Worm (Caenorhabditis elegans) whole organism, L3 larva: ENCODE results near the gene rpap-2.

ENCODE experiments used
- R02D3.7 ChIP-seq: fragments of 150-350 bp; optimal IDR thresholded peaks from 2 replicates; lab custom pipeline; 2014; ENCODE audit warnings: missing biosample characterization, missing genetic modification characterization
- ZK546.5 ChIP-seq: sonication (generic microtip); optimal IDR thresholded peaks from 2 replicates; lab custom pipeline; 2017; ENCODE audit warnings: missing biosample characterization, missing genetic modification characterization
- aly-2 ChIP-seq: fragments of 150-350 bp; optimal IDR thresholded peaks from 2 replicates; lab custom pipeline; 2014; ENCODE audit warnings: missing biosample characterization, missing genetic modification characterization
- ama-1 ChIP-seq: fragments of 150-350 bp; optimal IDR thresholded peaks from 2 replicates; lab custom pipeline; 2018
- ceh-28 ChIP-seq: fragments of 150-350 bp; optimal IDR thresholded peaks from 2 replicates; lab custom pipeline; 2014; ENCODE audit warnings: missing biosample characterization, missing genetic modification reagents, missing genetic modification characterization
- daf-12 ChIP-seq: fragments of 150-350 bp; optimal IDR thresholded peaks from 2 replicates; lab custom pipeline; 2014; ENCODE audit warnings: missing biosample characterization, missing genetic modification reagents, missing genetic modification characterization
- egl-27 ChIP-seq: sonication (generic microtip); optimal IDR thresholded peaks from 4 replicates; lab custom pipeline; 2017; ENCODE audit warnings: missing biosample characterization, missing genetic modification reagents, missing genetic modification characterization
- egl-5 ChIP-seq: fragments of 150-350 bp; optimal IDR thresholded peaks from 2 replicates; lab custom pipeline; 2017; ENCODE audit warnings: missing biosample characterization, missing genetic modification reagents, missing genetic modification characterization, inconsistent platforms
- elt-2 ChIP-seq: sonication (generic microtip); optimal IDR thresholded peaks from 2 replicates; lab custom pipeline; 2016; ENCODE audit warnings: missing genetic modification reagents, mild to moderate bottlenecking, missing genetic modification characterization, missing compliant biosample characterization
- eor-1 ChIP-seq, 2 experiments: fragments of 150-350 bp; optimal IDR thresholded peaks; 2 replicates each; lab custom pipeline; 2014 to 2018; ENCODE audit warnings: missing biosample characterization in 2 of 2, missing genetic modification characterization in 2 of 2
- fkh-10 ChIP-seq: sonication (generic microtip); optimal IDR thresholded peaks from 2 replicates; lab custom pipeline; 2017; ENCODE audit warnings: missing biosample characterization, missing genetic modification reagents, missing genetic modification characterization
- fkh-2 ChIP-seq: fragments of 150-350 bp; optimal IDR thresholded peaks from 2 replicates; lab custom pipeline; 2014; ENCODE audit warnings: missing biosample characterization, missing genetic modification reagents, missing genetic modification characterization
- hmg-11 ChIP-seq: sonication (generic microtip); optimal IDR thresholded peaks from 2 replicates; lab custom pipeline; 2016; ENCODE audit warnings: missing genetic modification characterization, missing compliant biosample characterization
- lin-39 ChIP-seq: fragments of 150-350 bp; optimal IDR thresholded peaks from 2 replicates; lab custom pipeline; 2018; ENCODE audit warnings: missing biosample characterization, missing genetic modification reagents, missing genetic modification characterization
- lsy-12 ChIP-seq: sonication (generic microtip); optimal IDR thresholded peaks from 2 replicates; lab custom pipeline; 2016; ENCODE audit warnings: mild to moderate bottlenecking, missing genetic modification characterization, missing compliant biosample characterization
- nfya-1 ChIP-seq: sonication (generic microtip); optimal IDR thresholded peaks from 2 replicates; lab custom pipeline; 2017; ENCODE audit warnings: missing genetic modification characterization, mild to moderate bottlenecking, missing compliant biosample characterization, antibody characterized with exemption, moderate library complexity; ENCODE audit not compliant: insufficient read depth
- nhr-23 ChIP-seq: fragments of 150-350 bp; optimal IDR thresholded peaks from 2 replicates; lab custom pipeline; 2014; ENCODE audit warnings: missing biosample characterization, missing genetic modification reagents, missing genetic modification characterization
- nhr-28 ChIP-seq: fragments of 150-350 bp; optimal IDR thresholded peaks from 2 replicates; lab custom pipeline; 2014; ENCODE audit warnings: missing biosample characterization, missing genetic modification characterization
- nhr-43 ChIP-seq: sonication (generic microtip); optimal IDR thresholded peaks from 2 replicates; lab custom pipeline; 2016; ENCODE audit warnings: mild to moderate bottlenecking, missing genetic modification characterization, missing compliant biosample characterization; ENCODE audit not compliant: poor library complexity, severe bottlenecking
- nhr-67 ChIP-seq: fragments of 150-350 bp; optimal IDR thresholded peaks from 2 replicates; lab custom pipeline; 2014; ENCODE audit warnings: missing biosample characterization, missing genetic modification characterization
- nhr-77 ChIP-seq: fragments of 150-350 bp; optimal IDR thresholded peaks from 2 replicates; lab custom pipeline; 2014; ENCODE audit warnings: missing biosample characterization, missing genetic modification characterization
- pha-4 ChIP-seq: fragments of 150-350 bp; optimal IDR thresholded peaks from 2 replicates; lab custom pipeline; 2014; ENCODE audit warnings: missing biosample characterization, missing genetic modification reagents, missing genetic modification characterization
- pqm-1 ChIP-seq: fragments of 150-350 bp; optimal IDR thresholded peaks from 2 replicates; lab custom pipeline; 2017; ENCODE audit warnings: missing biosample characterization, missing genetic modification characterization, inconsistent platforms
- skn-1 ChIP-seq: fragments of 150-350 bp; optimal IDR thresholded peaks from 2 replicates; lab custom pipeline; 2014; ENCODE audit warnings: missing biosample characterization, missing genetic modification characterization
- snpc-4 ChIP-seq: fragments of 150-350 bp; optimal IDR thresholded peaks from 2 replicates; lab custom pipeline; 2014; ENCODE audit warnings: missing biosample characterization, missing genetic modification characterization
- unc-39 ChIP-seq: sonication (generic microtip); optimal IDR thresholded peaks from 4 replicates; lab custom pipeline; 2017; ENCODE audit warnings: missing biosample characterization, missing genetic modification characterization
- zag-1 ChIP-seq: fragments of 150-350 bp; optimal IDR thresholded peaks from 2 replicates; lab custom pipeline; 2014; ENCODE audit warnings: missing biosample characterization, missing genetic modification characterization
- ztf-11 ChIP-seq: fragments of 150-350 bp; optimal IDR thresholded peaks from 2 replicates; lab custom pipeline; 2014; ENCODE audit warnings: missing biosample characterization, missing genetic modification characterization
- ztf-4 ChIP-seq: fragments of 150-350 bp; optimal IDR thresholded peaks from 2 replicates; lab custom pipeline; 2014; ENCODE audit warnings: missing biosample characterization, missing genetic modification characterization

rpap-2 gene

ce11 chrIII:8973163-8973562, 5.4 kb downstream of the rpap-2 start:
- no peak for TF ChIP-seq unc-39 (tag; lab: Kevin White, UChicago)
- no peak for TF ChIP-seq pha-4 (tag; lab: Kevin White, UChicago)
- no peak for TF ChIP-seq zag-1 (tag; lab: Kevin White, UChicago)
- peak; percentile 54 for TF ChIP-seq nfya-1 (tag; lab: Kevin White, UChicago)
- no peak for TF ChIP-seq elt-2 (tag; lab: Kevin White, UChicago)
- peak; percentile 43 for TF ChIP-seq lin-39 (tag; lab: Kevin White, UChicago)
- TF ChIP-seq egl-27 (tag; lab: Kevin White, UChicago) = no peak
- TF ChIP-seq ama-1 (lab: Kevin White, UChicago) = no peak

DNA sequence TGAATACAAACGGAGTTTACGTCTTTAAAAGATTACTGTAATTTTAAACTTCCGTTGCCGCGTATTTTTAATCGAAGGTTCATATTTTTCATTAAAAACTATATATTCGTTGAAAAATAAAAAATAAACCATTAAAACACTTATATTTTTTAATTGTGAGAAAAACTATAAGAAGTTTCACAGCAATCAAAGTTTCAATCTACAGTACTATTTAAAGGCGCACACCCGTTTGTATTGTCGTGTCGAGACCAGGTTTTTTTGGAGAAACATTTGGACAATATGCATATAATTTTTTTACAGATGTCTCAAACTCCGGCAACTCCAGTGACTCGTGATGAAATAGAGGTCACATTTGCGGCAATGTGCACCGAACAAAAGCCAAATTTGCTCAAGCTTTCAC, 6.1 kb downstream of the rpap-2 start, which contains the start of gene R08D7.5:
Gene R08D7.5 (plus strand): TSS at position 301 of the 400 bp plus-strand sequence.
- TF ChIP-seq eor-1 (tag; optimal IDR thresholded peaks at IDR 0.05; lab: Kevin White, UChicago) (no peak), ztf-4 (tag; lab: Kevin White, UChicago) (no peak), ztf-11 (no peak), fkh-2 (tag; lab: Kevin White, UChicago) (no peak), nfya-1 (tag; lab: Kevin White, UChicago) (no peak), nhr-23 (no peak), snpc-4 (tag; lab: Kevin White, UChicago) (no peak), lin-39 (tag; lab: Kevin White, UChicago) (no peak), daf-12 (tag; lab: Kevin White, UChicago) (no peak), nhr-77 (tag; lab: Kevin White, UChicago) (no peak), zag-1 (tag; lab: Kevin White, UChicago) (no peak), skn-1 (tag; lab: Kevin White, UChicago) (no peak), pqm-1 (tag; lab: Kevin White, UChicago) (no peak), elt-2 (tag; lab: Kevin White, UChicago) (no peak), hmg-11 (tag; lab: Kevin White, UChicago) (no peak), fkh-10 (GFP tag; lab: Kevin White, UChicago) (no peak), pha-4 (tag; lab: Kevin White, UChicago) (no peak), nhr-67 (tag; lab: Kevin White, UChicago) (no peak), nhr-28 (tag; lab: Kevin White, UChicago) (no peak), egl-27 (tag; lab: Kevin White, UChicago) (no peak)

DNA sequence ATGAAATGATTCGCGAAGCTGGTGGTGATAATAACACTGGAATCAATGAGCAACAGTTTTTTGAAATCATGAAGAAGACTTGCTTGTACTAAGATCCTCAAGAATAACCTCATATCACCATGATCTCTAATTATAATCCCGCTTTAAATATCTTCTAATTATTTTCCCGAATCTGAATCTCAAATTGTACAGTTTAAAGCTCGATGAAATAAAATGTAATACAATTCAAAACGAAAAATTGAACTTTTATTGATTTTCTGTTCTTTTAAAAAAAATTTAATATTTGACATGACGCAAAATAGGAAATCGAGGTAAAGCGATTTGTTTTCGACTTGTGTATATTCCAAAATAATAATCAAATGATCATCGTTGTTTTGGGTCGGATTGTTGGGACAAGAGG, 7.1 kb downstream of the rpap-2 start:
- TF ChIP-seq nhr-43 = peak; percentile 47
- TF ChIP-seq egl-5 (tag; lab: Kevin White, UChicago) = no peak
- no peak for TF ChIP-seq R02D3.7
- no peak for TF ChIP-seq aly-2 (tag; lab: Kevin White, UChicago)
- no peak for TF ChIP-seq nhr-77 (tag; lab: Kevin White, UChicago)
- TF ChIP-seq ceh-28 (tag; lab: Kevin White, UChicago) = peak; percentile 8
- no peak for TF ChIP-seq hmg-11 (tag; lab: Kevin White, UChicago)

DNA sequence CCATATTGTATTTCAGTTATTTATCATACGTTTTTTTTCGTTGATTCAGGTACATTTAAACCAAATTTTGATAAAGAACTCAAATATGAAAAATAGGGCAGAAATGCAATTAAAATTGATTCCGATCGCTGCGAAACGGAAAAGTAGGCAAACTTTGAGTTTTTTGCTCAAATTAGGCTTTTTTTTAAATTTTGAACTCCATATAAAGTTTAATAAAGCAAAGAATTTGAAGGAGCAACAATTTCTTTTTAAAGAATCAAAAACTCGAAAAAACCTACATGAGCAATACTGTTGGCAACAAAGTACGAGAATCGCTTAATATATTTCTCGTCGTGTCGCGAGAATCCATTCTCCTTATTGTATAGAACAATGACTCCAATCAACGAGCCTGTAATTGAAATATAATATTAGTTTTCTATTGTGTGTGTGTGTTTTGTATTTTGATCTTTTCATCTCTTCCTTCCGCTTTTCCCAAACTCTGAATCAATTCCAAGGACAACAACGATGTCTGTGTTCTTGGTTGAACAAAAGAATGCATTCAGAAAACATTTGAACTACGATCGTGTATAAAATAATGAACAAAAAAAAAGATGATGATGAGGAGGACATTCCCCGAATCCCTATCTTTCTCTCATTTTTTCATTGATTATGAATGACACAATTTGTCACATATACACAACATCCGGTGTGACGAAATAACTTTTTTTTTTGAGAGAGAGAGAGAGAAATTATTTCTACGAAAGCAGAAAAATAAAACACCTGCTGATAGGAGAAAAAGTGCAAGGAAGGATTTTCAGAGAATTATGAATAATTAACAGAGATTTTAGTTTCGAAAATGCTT, 11.0 kb downstream of the rpap-2 start:
- TF ChIP-seq ZK546.5 (tag; lab: Kevin White, UChicago) (no peak), lsy-12 (tag; lab: Kevin White, UChicago) (peak; percentile 35), nhr-28 (tag; lab: Kevin White, UChicago) (no peak), fkh-10 (GFP tag; lab: Kevin White, UChicago) (peak; percentile 13), elt-2 (tag; lab: Kevin White, UChicago) (no peak)

ce11 chrIII:8980892-8981291, 13.1 kb downstream of the rpap-2 start:
- TF ChIP-seq unc-39 (tag; lab: Kevin White, UChicago) (no peak), nhr-43 (peak; percentile 52)
